Worm (Caenorhabditis elegans) whole organism, late embryonic: ENCODE measurements around the gene T05H4.15.

Source experiments
- F13H6.1 ChIP-seq: sonication (generic microtip); optimal IDR thresholded peaks from 2 replicates; lab custom pipeline; 2016; ENCODE audit warnings: missing genetic modification characterization, missing compliant biosample characterization
- ama-1 ChIP-seq: fragments of 150-350 bp; optimal IDR thresholded peaks from 2 replicates; lab custom pipeline; 2014
- ceh-24 ChIP-seq: sonication (generic microtip); optimal IDR thresholded peaks from 2 replicates; lab custom pipeline; 2016; ENCODE audit warnings: mild to moderate bottlenecking, missing genetic modification characterization, missing compliant biosample characterization
- dve-1 ChIP-seq: sonication (generic microtip); optimal IDR thresholded peaks from 2 replicates; lab custom pipeline; 2017; ENCODE audit warnings: antibody characterized with exemption, mild to moderate bottlenecking, missing genetic modification characterization, missing compliant biosample characterization
- fax-1 ChIP-seq: sonication (generic microtip); optimal IDR thresholded peaks from 2 replicates; lab custom pipeline; 2016; ENCODE audit warnings: missing genotype, missing genetic modification characterization, missing compliant biosample characterization
- hlh-13 ChIP-seq: fragments of 200-800 bp; sonication (Bioruptor generic); optimal IDR thresholded peaks from 2 replicates; lab custom pipeline; 2018; ENCODE audit warnings: mild to moderate bottlenecking, missing genetic modification characterization, missing compliant biosample characterization
- nhr-11 ChIP-seq: fragments of 150-350 bp; optimal IDR thresholded peaks from 2 replicates; lab custom pipeline; 2014; ENCODE audit warnings: missing biosample characterization, missing genetic modification characterization
- pax-1 ChIP-seq: fragments of 150-350 bp; optimal IDR thresholded peaks from 2 replicates; lab custom pipeline; 2014; ENCODE audit warnings: missing biosample characterization, missing genetic modification characterization
- pha-2 ChIP-seq: sonication (generic microtip); optimal IDR thresholded peaks from 2 replicates; lab custom pipeline; 2017; ENCODE audit warnings: mild to moderate bottlenecking, missing genetic modification characterization, missing compliant biosample characterization
- pha-4 ChIP-seq: fragments of 150-350 bp; optimal IDR thresholded peaks from 2 replicates; lab custom pipeline; 2018; ENCODE audit warnings: missing biosample characterization, missing genetic modification reagents, missing genetic modification characterization
- pqm-1 ChIP-seq: sonication (generic microtip); optimal IDR thresholded peaks from 2 replicates; lab custom pipeline; 2016; ENCODE audit warnings: missing genetic modification characterization, missing compliant biosample characterization
- tbx-7 ChIP-seq: sonication (generic microtip); optimal IDR thresholded peaks from 2 replicates; lab custom pipeline; 2016; ENCODE audit warnings: missing genotype, missing genetic modification characterization, missing compliant biosample characterization

DNA sequence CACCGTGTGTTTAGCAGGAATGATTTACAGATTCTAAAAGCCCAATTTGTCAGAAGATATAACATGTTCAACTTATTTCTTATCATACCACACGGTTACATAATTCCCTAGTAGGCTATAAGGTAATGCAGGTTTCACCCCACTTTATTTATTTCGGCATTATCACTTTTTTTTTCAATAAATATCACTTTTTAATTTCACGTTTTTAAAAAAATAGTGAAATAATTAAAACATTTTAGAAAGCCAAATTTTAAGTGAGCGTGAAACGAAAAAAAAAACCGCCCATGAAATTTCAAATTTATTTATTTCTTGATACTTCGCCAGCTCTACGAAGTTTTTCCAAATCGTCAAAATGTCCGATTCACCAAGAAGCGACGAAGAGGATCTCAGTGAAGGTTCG, 6.8 kb upstream of the T05H4.15 start, which contains the start of gene fbxa-196:
- TF ChIP-seq pha-2 (tag; lab: Kevin White, UChicago) (no peak), pha-4 (no peak), dve-1 (no peak), pax-1 (tag; lab: Kevin White, UChicago) (no peak), tbx-7 (tag; lab: Kevin White, UChicago) (no peak), pqm-1 (no peak), ceh-24 (tag; lab: Kevin White, UChicago) (no peak), F13H6.1 (tag; lab: Kevin White, UChicago) (no peak), ama-1 (lab: Kevin White, UChicago) (no peak), fax-1 (tag; lab: Kevin White, UChicago) (no peak), nhr-11 (tag; lab: Kevin White, UChicago) (no peak), hlh-13 (no peak)
